Worm (Caenorhabditis elegans) whole organism, L3 larva: ENCODE data around the gene K10D11.7.
A peak's percentile ranks its signal among the peaks of the same experiment; 100 is the strongest.

ENCODE experiments used
- R02D3.7 ChIP-seq: fragments of 150-350 bp; optimal IDR thresholded peaks from 2 replicates; lab custom pipeline; 2014; ENCODE audit warnings: missing biosample characterization, missing genetic modification characterization
- ZK546.5 ChIP-seq: sonication (generic microtip); optimal IDR thresholded peaks from 2 replicates; lab custom pipeline; 2017; ENCODE audit warnings: missing biosample characterization, missing genetic modification characterization
- ama-1 ChIP-seq: fragments of 150-350 bp; optimal IDR thresholded peaks from 2 replicates; lab custom pipeline; 2018
- ceh-16 ChIP-seq: sonication (generic microtip); optimal IDR thresholded peaks from 2 replicates; lab custom pipeline; 2017; ENCODE audit warnings: missing biosample characterization, missing genetic modification characterization
- ceh-82 ChIP-seq: fragments of 150-350 bp; optimal IDR thresholded peaks from 2 replicates; lab custom pipeline; 2014; ENCODE audit warnings: missing biosample characterization, missing genetic modification characterization
- ceh-9 ChIP-seq: sonication (generic microtip); optimal IDR thresholded peaks from 2 replicates; lab custom pipeline; 2018; ENCODE audit warnings: missing biosample characterization, missing genetic modification characterization
- daf-12 ChIP-seq: fragments of 150-350 bp; optimal IDR thresholded peaks from 2 replicates; lab custom pipeline; 2014; ENCODE audit warnings: missing biosample characterization, missing genetic modification reagents, missing genetic modification characterization
- egl-27 ChIP-seq: sonication (generic microtip); optimal IDR thresholded peaks from 4 replicates; lab custom pipeline; 2017; ENCODE audit warnings: missing biosample characterization, missing genetic modification reagents, missing genetic modification characterization
- egl-5 ChIP-seq: fragments of 150-350 bp; optimal IDR thresholded peaks from 2 replicates; lab custom pipeline; 2017; ENCODE audit warnings: missing biosample characterization, missing genetic modification reagents, missing genetic modification characterization, inconsistent platforms
- elt-1 ChIP-seq: fragments of 150-350 bp; optimal IDR thresholded peaks from 2 replicates; lab custom pipeline; 2014; ENCODE audit warnings: missing biosample characterization, missing genetic modification characterization
- elt-2 ChIP-seq: sonication (generic microtip); optimal IDR thresholded peaks from 2 replicates; lab custom pipeline; 2016; ENCODE audit warnings: missing genetic modification reagents, mild to moderate bottlenecking, missing genetic modification characterization, missing compliant biosample characterization
- elt-3 ChIP-seq, 3 experiments: fragments of 150-350 bp in 1 of 3; sonication (generic microtip) in 2 of 3; optimal IDR thresholded peaks; 2 replicates in 2 of 3; 4 replicates in 1 of 3; lab custom pipeline; 2014 to 2017; ENCODE audit warnings: missing biosample characterization in 3 of 3, missing genetic modification characterization in 3 of 3
- eor-1 ChIP-seq, 2 experiments: fragments of 150-350 bp; optimal IDR thresholded peaks; 2 replicates each; lab custom pipeline; 2014 to 2018; ENCODE audit warnings: missing biosample characterization in 2 of 2, missing genetic modification characterization in 2 of 2
- fkh-10 ChIP-seq: sonication (generic microtip); optimal IDR thresholded peaks from 2 replicates; lab custom pipeline; 2017; ENCODE audit warnings: missing biosample characterization, missing genetic modification reagents, missing genetic modification characterization
- fkh-2 ChIP-seq: fragments of 150-350 bp; optimal IDR thresholded peaks from 2 replicates; lab custom pipeline; 2014; ENCODE audit warnings: missing biosample characterization, missing genetic modification reagents, missing genetic modification characterization
- fos-1 ChIP-seq: fragments of 150-350 bp; optimal IDR thresholded peaks from 2 replicates; lab custom pipeline; 2014; ENCODE audit warnings: missing biosample characterization, missing genetic modification characterization
- hmg-11 ChIP-seq: sonication (generic microtip); optimal IDR thresholded peaks from 2 replicates; lab custom pipeline; 2016; ENCODE audit warnings: missing genetic modification characterization, missing compliant biosample characterization
- jun-1 ChIP-seq: fragments of 150-350 bp; optimal IDR thresholded peaks from 2 replicates; lab custom pipeline; 2014; ENCODE audit warnings: missing biosample characterization, missing genetic modification reagents, missing genetic modification characterization
- lin-39 ChIP-seq: fragments of 150-350 bp; optimal IDR thresholded peaks from 2 replicates; lab custom pipeline; 2018; ENCODE audit warnings: missing biosample characterization, missing genetic modification reagents, missing genetic modification characterization
- mml-1 ChIP-seq: fragments of 150-350 bp; sonication (generic microtip); optimal IDR thresholded peaks from 3 replicates; lab custom pipeline; 2014; ENCODE audit warnings: missing biosample characterization, missing genetic modification characterization
- nfya-1 ChIP-seq: sonication (generic microtip); optimal IDR thresholded peaks from 2 replicates; lab custom pipeline; 2017; ENCODE audit warnings: missing genetic modification characterization, mild to moderate bottlenecking, missing compliant biosample characterization, antibody characterized with exemption, moderate library complexity; ENCODE audit not compliant: insufficient read depth
- nhr-11 ChIP-seq: fragments of 150-350 bp; optimal IDR thresholded peaks from 2 replicates; lab custom pipeline; 2014; ENCODE audit warnings: missing biosample characterization, missing genetic modification characterization
- nhr-237 ChIP-seq: fragments of 150-350 bp; optimal IDR thresholded peaks from 2 replicates; lab custom pipeline; 2014; ENCODE audit warnings: missing biosample characterization, missing genetic modification characterization
- nhr-25 ChIP-seq: sonication (generic microtip); optimal IDR thresholded peaks from 2 replicates; lab custom pipeline; 2017; ENCODE audit warnings: missing biosample characterization, missing genetic modification characterization
- nhr-28 ChIP-seq: fragments of 150-350 bp; optimal IDR thresholded peaks from 2 replicates; lab custom pipeline; 2014; ENCODE audit warnings: missing biosample characterization, missing genetic modification characterization
- nhr-67 ChIP-seq: fragments of 150-350 bp; optimal IDR thresholded peaks from 2 replicates; lab custom pipeline; 2014; ENCODE audit warnings: missing biosample characterization, missing genetic modification characterization
- nhr-76 ChIP-seq: fragments of 150-350 bp; sonication (generic microtip); optimal IDR thresholded peaks from 5 replicates; lab custom pipeline; 2014; ENCODE audit warnings: missing biosample characterization, missing genetic modification characterization
- nhr-77 ChIP-seq: fragments of 150-350 bp; optimal IDR thresholded peaks from 2 replicates; lab custom pipeline; 2014; ENCODE audit warnings: missing biosample characterization, missing genetic modification characterization
- pha-4 ChIP-seq: fragments of 150-350 bp; optimal IDR thresholded peaks from 2 replicates; lab custom pipeline; 2014; ENCODE audit warnings: missing biosample characterization, missing genetic modification reagents, missing genetic modification characterization
- pqm-1 ChIP-seq: fragments of 150-350 bp; optimal IDR thresholded peaks from 2 replicates; lab custom pipeline; 2017; ENCODE audit warnings: missing biosample characterization, missing genetic modification characterization, inconsistent platforms
- sea-2 ChIP-seq: fragments of 150-350 bp; sonication (generic microtip); optimal IDR thresholded peaks from 4 replicates; lab custom pipeline; 2014; ENCODE audit warnings: missing biosample characterization, missing genetic modification reagents, missing genetic modification characterization
- tbx-2 ChIP-seq: sonication (generic microtip); optimal IDR thresholded peaks from 2 replicates; lab custom pipeline; 2016; ENCODE audit warnings: mild to moderate bottlenecking, missing genetic modification characterization, missing compliant biosample characterization
- unc-39 ChIP-seq: sonication (generic microtip); optimal IDR thresholded peaks from 4 replicates; lab custom pipeline; 2017; ENCODE audit warnings: missing biosample characterization, missing genetic modification characterization
- zag-1 ChIP-seq: fragments of 150-350 bp; optimal IDR thresholded peaks from 2 replicates; lab custom pipeline; 2014; ENCODE audit warnings: missing biosample characterization, missing genetic modification characterization
- ztf-11 ChIP-seq: fragments of 150-350 bp; optimal IDR thresholded peaks from 2 replicates; lab custom pipeline; 2014; ENCODE audit warnings: missing biosample characterization, missing genetic modification characterization
- ztf-4 ChIP-seq: fragments of 150-350 bp; optimal IDR thresholded peaks from 2 replicates; lab custom pipeline; 2014; ENCODE audit warnings: missing biosample characterization, missing genetic modification characterization

K10D11.7 gene

ce11 chrIV:12995886-12996285 is at the start of gene K10D11.7:
TSS of gene K10D11.7 (minus strand) at chrIV:12995986.
- no peak for TF ChIP-seq elt-1 (tag; lab: Kevin White, UChicago)
- TF ChIP-seq eor-1 (tag; optimal IDR thresholded peaks at IDR 0.05; lab: Kevin White, UChicago): no peak
- TF ChIP-seq ceh-16 (tag; lab: Kevin White, UChicago): no peak
- no peak for TF ChIP-seq pqm-1 (tag; lab: Kevin White, UChicago)
- TF ChIP-seq nhr-28: no peak
- no peak for TF ChIP-seq pha-4 (tag; lab: Kevin White, UChicago)
- TF ChIP-seq lin-39 (tag; lab: Kevin White, UChicago): no peak

ce11 chrIV:13044980-13045379 is 49.2 kb upstream of the K10D11.7 start:
- TF ChIP-seq unc-39 (no peak), egl-5 (tag; lab: Kevin White, UChicago) (no peak), nfya-1 (tag; lab: Kevin White, UChicago) (no peak), nhr-67 (tag; lab: Kevin White, UChicago) (no peak), nhr-77 (tag; lab: Kevin White, UChicago) (no peak), ceh-9 (tag; lab: Kevin White, UChicago) (no peak), nhr-11 (tag; lab: Kevin White, UChicago) (no peak), jun-1 (tag; lab: Kevin White, UChicago) (no peak), R02D3.7 (tag; lab: Kevin White, UChicago) (no peak), nhr-76 (tag; lab: Kevin White, UChicago) (no peak), daf-12 (no peak), pqm-1 (tag; lab: Kevin White, UChicago) (no peak), ZK546.5 (tag; lab: Kevin White, UChicago) (no peak), fkh-10 (GFP tag; lab: Kevin White, UChicago) (no peak), nhr-237 (tag; lab: Kevin White, UChicago) (no peak), elt-3 (tag; optimal IDR thresholded peaks at IDR 0.05; lab: Kevin White, UChicago) (no peak), elt-2 (tag; lab: Kevin White, UChicago) (no peak), ztf-11 (tag; lab: Kevin White, UChicago) (no peak)

- TF ChIP-seq ceh-16 (tag; lab: Kevin White, UChicago): no peak
- no peak for TF ChIP-seq ama-1 (lab: Kevin White, UChicago)
- TF ChIP-seq nhr-28: no peak
- TF ChIP-seq nhr-25: no peak
- TF ChIP-seq nhr-11 (tag; lab: Kevin White, UChicago): no peak
- TF ChIP-seq daf-12: no peak
- TF ChIP-seq fkh-2: no peak
- TF ChIP-seq elt-3 (tag; optimal IDR thresholded peaks at IDR 0.05; lab: Kevin White, UChicago): no peak
- TF ChIP-seq mml-1: no peak
- no peak for TF ChIP-seq egl-27 (tag; lab: Kevin White, UChicago)
- TF ChIP-seq fos-1 (tag; lab: Kevin White, UChicago): no peak
- TF ChIP-seq ztf-4 (tag; lab: Kevin White, UChicago): no peak
These were observed 46.3 kb upstream of the K10D11.7 start, which contains the start of gene amt-2 for ce11 chrIV:13042091-13042490. TSS of gene amt-2 (plus strand) at chrIV:13042391.

- TF ChIP-seq nfya-1 (tag; lab: Kevin White, UChicago) (peak; percentile 79), egl-5 (tag; lab: Kevin White, UChicago) (no peak), ceh-82 (tag; lab: Kevin White, UChicago) (no peak)
These were observed 45.7 kb upstream of the K10D11.7 start for ce11 chrIV:13041486-13041885.

ce11 chrIV:13038888-13039287 is 43.1 kb upstream of the K10D11.7 start, which contains the start of gene F49E11.2:
TSS of gene F49E11.2 (minus strand) at chrIV:13038988.
- TF ChIP-seq jun-1 (tag; lab: Kevin White, UChicago) (no peak), fkh-2 (no peak), elt-1 (tag; lab: Kevin White, UChicago) (no peak), egl-27 (tag; lab: Kevin White, UChicago) (no peak), tbx-2 (tag; lab: Kevin White, UChicago) (no peak), hmg-11 (tag; lab: Kevin White, UChicago) (no peak), zag-1 (tag; lab: Kevin White, UChicago) (no peak), sea-2 (no peak), nhr-67 (tag; lab: Kevin White, UChicago) (no peak), fkh-10 (GFP tag; lab: Kevin White, UChicago) (no peak), mml-1 (no peak), nhr-28 (no peak), ceh-9 (tag; lab: Kevin White, UChicago) (no peak), daf-12 (no peak), ztf-11 (tag; lab: Kevin White, UChicago) (no peak)
